Worm (Caenorhabditis elegans) whole organism, young adult: Measurements from ENCODE around the gene C17H11.5.

ENCODE experiments used
- B0261.1 ChIP-seq: sonication (generic microtip); optimal IDR thresholded peaks from 2 replicates; lab custom pipeline; 2016; ENCODE audit warnings: mild to moderate bottlenecking, missing genetic modification characterization, moderate library complexity, missing compliant biosample characterization
- F22D6.2 ChIP-seq: sonication (generic microtip); optimal IDR thresholded peaks from 2 replicates; lab custom pipeline; 2016; ENCODE audit warnings: mild to moderate bottlenecking, missing genetic modification characterization, missing compliant biosample characterization
- F23B12.7 ChIP-seq: sonication (generic microtip); optimal IDR thresholded peaks from 2 replicates; lab custom pipeline; 2017; ENCODE audit warnings: missing genetic modification characterization, mild to moderate bottlenecking, missing compliant biosample characterization, antibody characterized with exemption, moderate library complexity; ENCODE audit not compliant: insufficient read depth
- F37B4.10 ChIP-seq: fragments of 200-800 bp; sonication (Bioruptor generic); IDR thresholded peaks from 2 replicates; pipeline ENCODE4 v1.3.6; 2022; ENCODE audit warnings: missing genetic modification characterization, missing compliant biosample characterization
- F49E8.2 ChIP-seq: sonication (generic microtip); optimal IDR thresholded peaks from 3 replicates; lab custom pipeline; 2017; ENCODE audit warnings: missing genetic modification characterization, mild to moderate bottlenecking, missing compliant biosample characterization, antibody characterized with exemption, moderate library complexity; ENCODE audit not compliant: insufficient read depth
- K11D2.4 ChIP-seq: fragments of 200-800 bp; sonication (Bioruptor generic); IDR thresholded peaks from 2 replicates; pipeline ENCODE4 v1.3.6; 2022; ENCODE audit warnings: missing genetic modification reagents, missing genetic modification characterization, missing compliant biosample characterization
- K12H6.12 ChIP-seq: fragments of 200-800 bp; sonication (Bioruptor generic); optimal IDR thresholded peaks from 2 replicates; lab custom pipeline; 2018; ENCODE audit warnings: mild to moderate bottlenecking, missing genetic modification characterization, missing compliant biosample characterization
- T26A5.8 ChIP-seq: sonication (generic microtip); optimal IDR thresholded peaks from 2 replicates; lab custom pipeline; 2016; ENCODE audit warnings: missing genetic modification characterization, missing compliant biosample characterization
- Y53F4B.3 ChIP-seq: fragments of 200-800 bp; sonication (Bioruptor generic); IDR thresholded peaks from 2 replicates; pipeline ENCODE4 v1.3.6; 2022; ENCODE audit warnings: missing genetic modification reagents, missing genetic modification characterization, missing compliant biosample characterization
- akir-1 ChIP-seq: fragments of 200-800 bp; sonication (Bioruptor generic); optimal IDR thresholded peaks from 2 replicates; lab custom pipeline; 2018; ENCODE audit warnings: mild to moderate bottlenecking, missing genetic modification characterization, moderate library complexity, missing compliant biosample characterization
- ama-1 ChIP-seq, 3 experiments: fragments of 150-350 bp in 1 of 3; sonication (generic microtip) in 2 of 3; optimal IDR thresholded peaks; 2 replicates each; lab custom pipeline; 2014 to 2018; ENCODE audit warnings: missing biosample characterization in 2 of 3, missing genetic modification characterization in 2 of 3, missing genetic modification reagents in 2 of 3
- aptf-2 ChIP-seq: fragments of 200-800 bp; sonication (Bioruptor generic); conservative IDR thresholded peaks from 2 replicates; pipeline ENCODE4 v1.3.6; 2022; ENCODE audit warnings: missing genetic modification reagents, missing genetic modification characterization, missing compliant biosample characterization
- aptf-3 ChIP-seq: fragments of 200-800 bp; sonication (Bioruptor generic); IDR thresholded peaks from 2 replicates; pipeline ENCODE4 v1.3.6; 2022; ENCODE audit warnings: missing genetic modification characterization, missing compliant biosample characterization
- athp-1 ChIP-seq: sonication (generic microtip); optimal IDR thresholded peaks from 2 replicates; lab custom pipeline; 2017; ENCODE audit warnings: mild to moderate bottlenecking, missing genetic modification characterization, missing compliant biosample characterization
- attf-3 ChIP-seq: fragments of 200-800 bp; sonication (Bioruptor generic); conservative IDR thresholded peaks from 2 replicates; pipeline ENCODE4 v1.3.6; 2022; ENCODE audit warnings: missing genetic modification reagents, missing genetic modification characterization, missing compliant biosample characterization
- attf-5 ChIP-seq: fragments of 200-800 bp; sonication (Bioruptor generic); optimal IDR thresholded peaks from 2 replicates; lab custom pipeline; 2018; ENCODE audit warnings: mild to moderate bottlenecking, missing genetic modification characterization, missing compliant biosample characterization
- ceh-100 ChIP-seq: fragments of 200-800 bp; sonication (Bioruptor generic); IDR thresholded peaks from 2 replicates; pipeline ENCODE4 v1.3.6; 2022; ENCODE audit warnings: missing genetic modification reagents, missing genetic modification characterization, missing compliant biosample characterization
- ceh-58 ChIP-seq: fragments of 200-800 bp; sonication (Bioruptor generic); IDR thresholded peaks from 2 replicates; pipeline ENCODE4 v1.3.6; 2022; ENCODE audit warnings: missing genetic modification characterization, missing compliant biosample characterization
- chd-7 ChIP-seq: sonication (generic microtip); optimal IDR thresholded peaks from 2 replicates; lab custom pipeline; 2016; ENCODE audit warnings: mild to moderate bottlenecking, missing genetic modification characterization, moderate library complexity, missing compliant biosample characterization
- dox-1 ChIP-seq: fragments of 200-800 bp; sonication (Bioruptor generic); IDR thresholded peaks from 2 replicates; pipeline ENCODE4 v1.3.6; 2022; ENCODE audit warnings: missing genetic modification reagents, missing genetic modification characterization, missing compliant biosample characterization
- efl-1 ChIP-seq: fragments of 150-350 bp; optimal IDR thresholded peaks from 2 replicates; lab custom pipeline; 2014; ENCODE audit warnings: missing biosample characterization, missing genetic modification reagents, missing genetic modification characterization
- fkh-3 ChIP-seq: sonication (generic microtip); optimal IDR thresholded peaks from 2 replicates; lab custom pipeline; 2016; ENCODE audit warnings: mild to moderate bottlenecking, missing genetic modification characterization, missing compliant biosample characterization
- hrde-1 ChIP-seq: sonication (generic microtip); optimal IDR thresholded peaks from 2 replicates; lab custom pipeline; 2016; ENCODE audit warnings: missing genetic modification characterization, mild to moderate bottlenecking, missing compliant biosample characterization, moderate library complexity, missing genotype, missing genetic modification reagents, borderline replicate concordance
- lin-26 ChIP-seq: fragments of 200-800 bp; sonication (Bioruptor generic); IDR thresholded peaks from 2 replicates; pipeline ENCODE4 v1.3.6; 2022; ENCODE audit warnings: missing genetic modification reagents, missing genetic modification characterization, missing compliant biosample characterization
- lin-35 ChIP-seq, 3 experiments: fragments of 150-350 bp in 2 of 3; sonication (generic microtip) in 1 of 3; optimal IDR thresholded peaks; 2 replicates each; lab custom pipeline; 2014 to 2018; ENCODE audit warnings: missing biosample characterization in 3 of 3, missing genetic modification characterization in 3 of 3, missing genetic modification reagents in 3 of 3
- lir-1 ChIP-seq: fragments of 200-800 bp; sonication (Bioruptor generic); conservative IDR thresholded peaks from 2 replicates; pipeline ENCODE4 v1.3.6; 2022; ENCODE audit warnings: missing genetic modification reagents, missing genetic modification characterization, missing compliant biosample characterization
- madf-8 ChIP-seq: fragments of 200-800 bp; sonication (Bioruptor generic); conservative IDR thresholded peaks from 2 replicates; pipeline ENCODE4 v1.3.6; 2022; ENCODE audit warnings: missing genetic modification reagents, missing genetic modification characterization, missing compliant biosample characterization
- nfya-2 ChIP-seq: fragments of 200-800 bp; sonication (Bioruptor generic); IDR thresholded peaks from 2 replicates; pipeline ENCODE4 v1.3.6; 2022; ENCODE audit warnings: missing genetic modification reagents, missing genetic modification characterization, missing compliant biosample characterization
- nhr-120 ChIP-seq: fragments of 200-800 bp; sonication (Bioruptor generic); IDR thresholded peaks from 2 replicates; pipeline ENCODE4 v1.3.6; 2022; ENCODE audit warnings: missing genetic modification characterization, missing compliant biosample characterization
- nhr-179 ChIP-seq: sonication (generic microtip); optimal IDR thresholded peaks from 2 replicates; lab custom pipeline; 2016; ENCODE audit warnings: mild to moderate bottlenecking, missing genetic modification characterization, missing compliant biosample characterization
- nhr-80 ChIP-seq: sonication (generic microtip); optimal IDR thresholded peaks from 2 replicates; lab custom pipeline; 2016; ENCODE audit warnings: missing genetic modification characterization, missing compliant biosample characterization
- nhr-90 ChIP-seq: sonication (generic microtip); optimal IDR thresholded peaks from 2 replicates; lab custom pipeline; 2016; ENCODE audit warnings: missing genotype, mild to moderate bottlenecking, missing genetic modification characterization, missing compliant biosample characterization
- repo-1 ChIP-seq: sonication (generic microtip); optimal IDR thresholded peaks from 2 replicates; lab custom pipeline; 2017; ENCODE audit warnings: mild to moderate bottlenecking, missing genetic modification characterization, missing compliant biosample characterization
- rpc-1 ChIP-seq, 2 experiments: fragments of 150-350 bp in 1 of 2; sonication (generic microtip) in 1 of 2; optimal IDR thresholded peaks; 2 replicates each; lab custom pipeline; 2014 to 2018; ENCODE audit warnings: missing biosample characterization in 1 of 2, missing genetic modification characterization in 1 of 2, missing genetic modification reagents in 1 of 2, missing genotype in 1 of 2
- sea-2 ChIP-seq: fragments of 200-800 bp; sonication (Bioruptor generic); IDR thresholded peaks from 2 replicates; pipeline ENCODE4 v1.3.6; 2022; ENCODE audit warnings: missing genetic modification characterization, missing compliant biosample characterization
- snpc-3.4 ChIP-seq: sonication (generic microtip); optimal IDR thresholded peaks from 2 replicates; lab custom pipeline; 2017; ENCODE audit warnings: missing genetic modification characterization, mild to moderate bottlenecking, missing compliant biosample characterization, antibody characterized with exemption, moderate library complexity, missing genotype, missing genetic modification reagents
- tbx-9 ChIP-seq: sonication (generic microtip); optimal IDR thresholded peaks from 2 replicates; lab custom pipeline; 2016; ENCODE audit warnings: borderline replicate concordance, missing genetic modification characterization, inconsistent platforms, missing compliant biosample characterization
- unc-130 ChIP-seq: sonication (generic microtip); optimal IDR thresholded peaks from 2 replicates; lab custom pipeline; 2016; ENCODE audit warnings: missing genetic modification reagents, missing genetic modification characterization, missing compliant biosample characterization
- unc-62 ChIP-seq: fragments of 150-350 bp; optimal IDR thresholded peaks from 2 replicates; lab custom pipeline; 2014; ENCODE audit warnings: missing biosample characterization, missing genetic modification reagents, missing genetic modification characterization
- ztf-18 ChIP-seq: sonication (generic microtip); optimal IDR thresholded peaks from 2 replicates; lab custom pipeline; 2016; ENCODE audit warnings: missing genotype, mild to moderate bottlenecking, missing genetic modification characterization, missing compliant biosample characterization
- ztf-22 ChIP-seq: fragments of 200-800 bp; sonication (Bioruptor generic); optimal IDR thresholded peaks from 2 replicates; lab custom pipeline; 2018; ENCODE audit warnings: mild to moderate bottlenecking, missing genetic modification characterization, moderate library complexity, missing compliant biosample characterization
- ztf-25 ChIP-seq: fragments of 200-800 bp; sonication (Bioruptor generic); IDR thresholded peaks from 2 replicates; pipeline ENCODE4 v1.3.6; 2022; ENCODE audit warnings: missing genetic modification reagents, missing genetic modification characterization, missing compliant biosample characterization
- ztf-26 ChIP-seq: sonication (generic microtip); optimal IDR thresholded peaks from 2 replicates; lab custom pipeline; 2017; ENCODE audit warnings: missing genetic modification characterization, missing compliant biosample characterization
- ztf-28 ChIP-seq: fragments of 200-800 bp; sonication (Bioruptor generic); IDR thresholded peaks from 2 replicates; pipeline ENCODE4 v1.3.6; 2022; ENCODE audit warnings: missing genetic modification reagents, missing genetic modification characterization, missing compliant biosample characterization
- ztf-3 ChIP-seq: fragments of 200-800 bp; sonication (Bioruptor generic); optimal IDR thresholded peaks from 2 replicates; lab custom pipeline; 2018; ENCODE audit warnings: mild to moderate bottlenecking, missing genetic modification characterization, missing compliant biosample characterization
- ztf-6 ChIP-seq: fragments of 200-800 bp; sonication (Bioruptor generic); IDR thresholded peaks from 2 replicates; pipeline ENCODE4 v1.3.6; 2022; ENCODE audit warnings: missing genetic modification reagents, missing genetic modification characterization, missing compliant biosample characterization

The C17H11.5 gene

DNA sequence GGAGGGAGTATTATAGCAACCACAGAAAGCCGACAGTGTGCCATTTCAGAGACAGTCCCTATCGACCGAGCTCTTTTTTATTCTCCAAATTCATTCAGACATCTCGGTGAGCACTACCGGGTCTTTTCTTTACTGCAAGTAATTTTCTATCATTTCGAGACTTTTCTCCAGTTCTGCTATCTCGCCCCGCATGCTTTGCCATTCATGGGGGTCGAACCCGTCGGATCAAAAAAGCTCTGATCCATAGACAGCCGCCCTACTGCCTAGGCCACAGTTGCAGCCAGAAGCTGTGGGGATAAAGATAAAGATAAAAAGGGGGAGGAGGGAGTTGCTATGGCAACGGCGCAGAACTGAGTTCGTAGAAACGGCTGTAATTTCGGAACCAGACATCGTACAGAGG lies 33.5 kb downstream of the C17H11.5 start (continued):
- TF ChIP-seq nhr-80 (no peak), ztf-3 (GFP tag; lab: Kevin White, UChicago) (no peak), lin-26 (GFP tag; lab: Robert Waterston, UW) (peak; percentile 66; the same call in 1 of the 2 replicates), T26A5.8 (tag; lab: Kevin White, UChicago) (no peak), F22D6.2 (tag; lab: Kevin White, UChicago) (no peak), ztf-6 (GFP tag; lab: Robert Waterston, UW) (no peak), F37B4.10 (GFP tag; lab: Robert Waterston, UW) (no peak), F23B12.7 (no peak), unc-130 (GFP tag; lab: Kevin White, UChicago) (no peak), nhr-179 (no peak), F49E8.2 (tag; lab: Kevin White, UChicago) (no peak), efl-1 (GFP tag; lab: Kevin White, UChicago) (no peak), nhr-120 (GFP tag; lab: Robert Waterston, UW) (no peak), lin-35 (GFP tag; optimal IDR thresholded peaks at IDR 0.05; lab: Kevin White, UChicago) (no peak), nfya-2 (GFP tag; lab: Robert Waterston, UW) (no peak), chd-7 (tag; lab: Kevin White, UChicago) (no peak), ztf-26 (no peak), akir-1 (GFP tag; lab: Kevin White, UChicago) (no peak), tbx-9 (tag; lab: Kevin White, UChicago) (no peak), K11D2.4 (GFP tag; lab: Robert Waterston, UW) (no peak), sea-2 (GFP tag; lab: Robert Waterston, UW) (no peak), hrde-1 (no peak), ceh-58 (GFP tag; lab: Robert Waterston, UW) (no peak), rpc-1 (optimal IDR thresholded peaks at IDR 0.05; lab: Kevin White, UChicago) (peak; percentile 49), rpc-1 (tag; optimal IDR thresholded peaks at IDR 0.05; lab: Kevin White, UChicago) (peak; percentile 83), ceh-100 (no peak), ztf-22 (GFP tag; lab: Kevin White, UChicago) (no peak), aptf-2 (no peak), attf-3 (GFP tag; lab: Robert Waterston, UW) (no peak), athp-1 (tag; lab: Kevin White, UChicago) (no peak)

DNA sequence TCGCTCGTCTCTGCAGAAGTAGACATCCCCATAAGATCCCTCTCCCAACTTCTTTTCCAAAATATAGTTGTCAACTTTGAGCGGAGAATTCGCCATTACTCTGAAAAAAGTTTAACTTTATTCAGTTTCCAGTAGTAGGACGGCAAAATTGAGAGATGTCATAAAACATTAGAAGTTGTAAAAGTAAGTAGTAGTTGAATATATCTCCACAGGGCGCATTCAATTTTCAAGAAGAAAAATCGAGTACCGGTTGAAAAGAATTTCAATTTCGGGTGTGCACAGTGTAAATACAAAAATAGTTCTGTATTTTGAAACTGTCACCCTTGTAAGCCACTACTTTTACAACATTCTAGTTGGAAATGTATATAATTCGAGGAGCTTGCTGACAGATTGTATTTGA lies 34.3 kb downstream of the C17H11.5 start, which contains the start of gene F22F1.2:
Gene F22F1.2, minus strand, starts transcription at position 101 of the 400 bp plus-strand sequence.
- no peak for TF ChIP-seq ztf-3 (GFP tag; lab: Kevin White, UChicago)
- TF ChIP-seq F49E8.2 (tag; lab: Kevin White, UChicago), result no peak

ce11 chrX:8148993-8149392 lies 35.9 kb downstream of the C17H11.5 start:
- TF ChIP-seq snpc-3.4 (tag; lab: Kevin White, UChicago) (no peak), Y53F4B.3 (GFP tag; lab: Robert Waterston, UW) (no peak), T26A5.8 (tag; lab: Kevin White, UChicago) (no peak), F49E8.2 (tag; lab: Kevin White, UChicago) (no peak), dox-1 (GFP tag; lab: Robert Waterston, UW) (0 out of 2 replicates have a peak, but pooled peaks have one; percentile 7), ztf-22 (GFP tag; lab: Kevin White, UChicago) (no peak), K12H6.12 (tag; lab: Kevin White, UChicago) (no peak), B0261.1 (peak; percentile 72), attf-5 (GFP tag; lab: Kevin White, UChicago) (no peak), ztf-18 (tag; lab: Kevin White, UChicago) (no peak), ztf-25 (GFP tag; lab: Robert Waterston, UW) (peak; percentile 39; the same call in 1 of the 2 replicates), repo-1 (tag; lab: Kevin White, UChicago) (no peak), fkh-3 (tag; lab: Kevin White, UChicago) (no peak), ztf-28 (GFP tag; lab: Robert Waterston, UW) (no peak), aptf-3 (GFP tag; lab: Robert Waterston, UW) (no peak), madf-8 (GFP tag; lab: Robert Waterston, UW) (no peak), nhr-90 (peak; percentile 29), unc-62 (GFP tag; lab: Kevin White, UChicago) (no peak), lin-26 (GFP tag; lab: Robert Waterston, UW) (peak; percentile 72; the same call in 1 of the 2 replicates), lir-1 (GFP tag; lab: Robert Waterston, UW) (no peak), ama-1 (optimal IDR thresholded peaks at IDR 0.05; lab: Kevin White, UChicago) (no peak), ama-1 (GFP tag; optimal IDR thresholded peaks at IDR 0.05; lab: Kevin White, UChicago) (peak in 1 of 2 experiments; percentile 56)
